Fruit fly (Drosophila melanogaster) whole organism, embryonic: ENCODE results near the gene Cyp313a2.

Source experiments
- CG14050 ChIP-seq: fragments of 200-800 bp; sonication (Bioruptor generic); IDR thresholded peaks from 3 replicates; pipeline ENCODE4 v1.3.6; 2022; ENCODE audit warnings: missing biosample characterization, missing genetic modification characterization
- CG17328 ChIP-seq: fragments of 200-800 bp; sonication (Bioruptor generic); IDR thresholded peaks from 2 replicates; pipeline ENCODE4 v1.3.6; 2022; ENCODE audit warnings: missing biosample characterization, missing genetic modification characterization
- D ChIP-seq, 2 experiments: fragments of 200-800 bp in 1 of 2; fragments of >200 bp in 1 of 2; sonication (Bioruptor generic) in 1 of 2; optimal IDR thresholded peaks; 2 replicates in 1 of 2; 3 replicates in 1 of 2; lab custom pipeline; 2017; ENCODE audit warnings: mild to moderate bottlenecking in 1 of 2, missing biosample characterization in 1 of 2, missing genetic modification characterization in 1 of 2, missing genetic modification reagents in 1 of 2
- HLH3B ChIP-seq: fragments of 200-800 bp; sonication (Bioruptor generic); IDR thresholded peaks from 2 replicates; pipeline ENCODE4 v1.3.6; 2022; ENCODE audit warnings: missing biosample characterization, missing genetic modification characterization
- Hr39 ChIP-seq: fragments of >200 bp; optimal IDR thresholded peaks from 2 replicates; lab custom pipeline; 2017
- chinmo ChIP-seq: fragments of 200-800 bp; sonication (Bioruptor generic); IDR thresholded peaks from 4 replicates; pipeline ENCODE4 v1.3.6; 2022; ENCODE audit warnings: missing biosample characterization, missing genetic modification characterization; ENCODE audit not compliant: partially characterized antibody
- dmrt11E ChIP-seq: fragments of 200-800 bp; sonication (Bioruptor generic); optimal IDR thresholded peaks from 3 replicates; lab custom pipeline; 2018; ENCODE audit warnings: missing biosample characterization, mild to moderate bottlenecking, missing genetic modification characterization, moderate library complexity
- otp ChIP-seq: fragments of 200-800 bp; sonication (Bioruptor generic); IDR thresholded peaks from 3 replicates; pipeline ENCODE4, ENCODE4 v1.3.6; 2022; ENCODE audit warnings: missing biosample characterization, missing genetic modification characterization

- TF ChIP-seq CG17328 (no peak), D (optimal IDR thresholded peaks at IDR 0.05; lab: Kevin White, UChicago) (no peak), D (GFP tag; optimal IDR thresholded peaks at IDR 0.05; lab: Kevin White, UChicago) (no peak), Hr39 (lab: Kevin White, UChicago) (no peak), otp (no peak), chinmo (GFP tag; lab: Robert Waterston, UW) (no peak), CG14050 (GFP tag; lab: Robert Waterston, UW) (no peak), dmrt11E (no peak), HLH3B (GFP tag; lab: Robert Waterston, UW) (no peak)
Observed at dm6 chr3R:12229113-12229512, 7.6 kb downstream of the Cyp313a2 start, which contains the start of gene CG3916.
